Fruit fly (Drosophila melanogaster) whole organism: ENCODE results near the gene CG8539.

Experiments
- CG8478 ChIP-seq: fragments of >200 bp; optimal IDR thresholded peaks from 2 replicates; lab custom pipeline; 2018; ENCODE audit warnings: inconsistent platforms
- Dll ChIP-seq: fragments of >200 bp; optimal IDR thresholded peaks from 2 replicates; lab custom pipeline; 2017
- EcR ChIP-seq, 2 experiments: fragments of >200 bp; optimal IDR thresholded peaks; 2 replicates each; lab custom pipeline; 2017; ENCODE audit warnings: missing biosample characterization in 2 of 2, missing genetic modification characterization in 2 of 2, missing genetic modification reagents in 2 of 2
- pan ChIP-seq: fragments of >200 bp; optimal IDR thresholded peaks from 2 replicates; lab custom pipeline; 2017
- psq ChIP-seq: fragments of >200 bp; optimal IDR thresholded peaks from 2 replicates; lab custom pipeline; 2017
- usp ChIP-seq: fragments of >200 bp; optimal IDR thresholded peaks from 2 replicates; lab custom pipeline; 2017; ENCODE audit warnings: missing biosample characterization, missing genetic modification characterization, mixed read lengths

The CG8539 gene

dm6 chr3L:7521847-7522246, 23.2 kb upstream of the CG8539 start:
- TF ChIP-seq psq (no peak), Dll (no peak), CG8478 (lab: Kevin White, UChicago) (no peak), pan (lab: Kevin White, UChicago) (no peak), EcR (GFP tag; optimal IDR thresholded peaks at IDR 0.05; lab: Kevin White, UChicago) (no peak)

dm6 chr3L:7520619-7521018, 22.0 kb upstream of the CG8539 start:
- no peak for TF ChIP-seq pan (lab: Kevin White, UChicago)
- TF ChIP-seq Dll, result no peak

- TF ChIP-seq psq (no peak), pan (lab: Kevin White, UChicago) (no peak), usp (GFP tag; lab: Kevin White, UChicago) (no peak), CG8478 (lab: Kevin White, UChicago) (no peak), Dll (no peak), EcR (GFP tag; optimal IDR thresholded peaks at IDR 0.05; lab: Kevin White, UChicago) (no peak)
Measured at dm6 chr3L:7519219-7519618, 20.6 kb upstream of the CG8539 start.

- TF ChIP-seq Dll, result no peak
Measured at dm6 chr3L:7518351-7519102, 19.9 kb upstream of the CG8539 start, which contains the start of gene ltl. ltl (plus strand) TSS chr3L:7518997.

- TF ChIP-seq EcR (GFP tag; optimal IDR thresholded peaks at IDR 0.05; lab: Kevin White, UChicago), result no peak
- no peak for TF ChIP-seq psq
- no peak for TF ChIP-seq usp (GFP tag; lab: Kevin White, UChicago)
- no peak for TF ChIP-seq CG8478 (lab: Kevin White, UChicago)
- TF ChIP-seq pan (lab: Kevin White, UChicago), result no peak
- TF ChIP-seq Dll, result no peak
Measured at dm6 chr3L:7510414-7511384, 12.1 kb upstream of the CG8539 start, which contains the start of gene CG7546. CG7546 (plus strand) TSS chr3L:7510986.

- no peak for TF ChIP-seq usp (GFP tag; lab: Kevin White, UChicago)
- no peak for TF ChIP-seq Dll
- TF ChIP-seq pan (lab: Kevin White, UChicago), result no peak
- TF ChIP-seq psq, result no peak
- TF ChIP-seq CG8478 (lab: Kevin White, UChicago), result no peak
- no peak for TF ChIP-seq EcR (GFP tag; optimal IDR thresholded peaks at IDR 0.05; lab: Kevin White, UChicago)
Measured at dm6 chr3L:7506117-7506516, 7.5 kb upstream of the CG8539 start, which contains the start of gene CG7548. CG7548 (minus strand) TSS chr3L:7506217.

- TF ChIP-seq psq (no peak), EcR (GFP tag; optimal IDR thresholded peaks at IDR 0.05; lab: Kevin White, UChicago) (no peak), usp (GFP tag; lab: Kevin White, UChicago) (no peak), CG8478 (lab: Kevin White, UChicago) (no peak), Dll (no peak), pan (lab: Kevin White, UChicago) (no peak)
Measured at dm6 chr3L:7496097-7496496, 2.5 kb downstream of the CG8539 start, which contains the start of gene Cyp4d8. Cyp4d8 (minus strand) TSS chr3L:7496197.

- TF ChIP-seq pan (lab: Kevin White, UChicago) (no peak), EcR (GFP tag; optimal IDR thresholded peaks at IDR 0.05; lab: Kevin White, UChicago) (no peak), Dll (no peak), usp (GFP tag; lab: Kevin White, UChicago) (no peak), psq (no peak), CG8478 (lab: Kevin White, UChicago) (no peak)
Measured at dm6 chr3L:7491564-7491963, 7.1 kb downstream of the CG8539 start, which contains the start of gene Cyp316a1. Cyp316a1 (plus strand) TSS chr3L:7491864.

- TF ChIP-seq CG8478 (lab: Kevin White, UChicago) (no peak), psq (no peak), Dll (no peak), usp (GFP tag; lab: Kevin White, UChicago) (no peak), EcR (GFP tag; optimal IDR thresholded peaks at IDR 0.05; lab: Kevin White, UChicago) (no peak), pan (lab: Kevin White, UChicago) (no peak)
Measured at dm6 chr3L:7485667-7486066, 13.0 kb downstream of the CG8539 start, which contains the start of gene mthl6. mthl6 (plus strand) TSS chr3L:7485967.

- TF ChIP-seq usp (GFP tag; lab: Kevin White, UChicago) (no peak), EcR (GFP tag; optimal IDR thresholded peaks at IDR 0.05; lab: Kevin White, UChicago) (no peak), pan (lab: Kevin White, UChicago) (no peak), CG8478 (lab: Kevin White, UChicago) (no peak), Dll (no peak), psq (no peak)
Measured at dm6 chr3L:7475270-7475669, 23.4 kb downstream of the CG8539 start, which contains the start of gene CG43292. CG43292 (plus strand) TSS chr3L:7475570.

- TF ChIP-seq psq (no peak), usp (GFP tag; lab: Kevin White, UChicago) (no peak), EcR (GFP tag; optimal IDR thresholded peaks at IDR 0.05; lab: Kevin White, UChicago) (no peak), pan (lab: Kevin White, UChicago) (no peak), CG8478 (lab: Kevin White, UChicago) (no peak), Dll (no peak)
Measured at dm6 chr3L:7471259-7471658, 27.4 kb downstream of the CG8539 start, which contains the start of gene CG8541. CG8541 (plus strand) TSS chr3L:7471559.

dm6 chr3L:7470202-7470601, 28.4 kb downstream of the CG8539 start, which contains the start of gene CG8543:
CG8543 (minus strand) TSS chr3L:7470302.
- no peak for TF ChIP-seq pan (lab: Kevin White, UChicago)
- no peak for TF ChIP-seq CG8478 (lab: Kevin White, UChicago)
- TF ChIP-seq EcR (GFP tag; optimal IDR thresholded peaks at IDR 0.05; lab: Kevin White, UChicago), result no peak
